Fruit fly (Drosophila melanogaster): ENCODE measurements around the gene CG11226.

DNA sequence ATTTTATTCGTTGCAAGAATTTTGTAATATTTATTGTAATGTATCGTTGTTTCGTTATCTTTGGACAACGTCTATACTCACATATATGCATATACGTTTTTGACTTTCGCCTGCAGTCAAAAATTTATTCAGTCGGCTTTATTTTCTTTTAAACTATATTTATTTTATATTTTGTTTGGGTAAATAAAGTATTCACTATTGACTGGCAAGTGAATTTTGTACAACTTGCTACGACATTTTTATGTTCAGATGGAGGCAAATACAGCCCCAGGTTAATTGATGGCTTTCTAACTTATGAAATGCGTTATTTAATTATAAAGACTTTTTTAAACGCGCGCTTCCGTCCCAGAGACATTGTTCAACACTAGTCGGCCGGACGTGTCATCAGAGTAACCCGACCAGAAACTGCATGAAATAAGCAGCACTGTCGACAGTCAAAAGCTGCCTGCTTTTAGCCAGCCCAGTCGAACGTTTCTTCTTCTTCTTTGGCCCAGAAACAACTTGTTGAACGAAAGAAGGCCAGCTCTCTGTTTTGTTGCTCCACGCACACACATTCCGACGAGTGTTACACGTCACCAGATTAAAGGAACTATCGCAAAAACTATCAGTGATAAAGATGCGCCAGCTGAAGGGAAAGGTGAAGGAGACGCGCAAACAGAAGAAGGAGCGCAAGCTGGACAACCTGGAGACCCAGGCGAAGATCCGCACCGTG, 26.7 kb downstream of the CG11226 start, which contains the start of gene CG33169:
- no peak for TF ChIP-seq insv (optimal IDR thresholded peaks at IDR 0.05)
- no peak for TF ChIP-seq Sin3A (optimal IDR thresholded peaks at IDR 0.05)
- no peak for TF ChIP-seq psq (optimal IDR thresholded peaks at IDR 0.05)
- no peak for TF ChIP-seq h (optimal IDR thresholded peaks at IDR 0.05)
